Worm (Caenorhabditis elegans) whole organism, L4/young adult: Measurements from ENCODE around the gene aff-1.

Experiments
- W03F9.2 ChIP-seq: fragments of 150-350 bp; optimal IDR thresholded peaks from 2 replicates; lab custom pipeline; 2014; ENCODE audit warnings: missing biosample characterization, missing genetic modification characterization
- dao-5 ChIP-seq: sonication (generic microtip); optimal IDR thresholded peaks from 2 replicates; lab custom pipeline; 2016; ENCODE audit warnings: missing genotype, missing genetic modification characterization, moderate library complexity, missing compliant biosample characterization
- him-1 ChIP-seq: sonication (generic microtip); optimal IDR thresholded peaks from 2 replicates; lab custom pipeline; 2016; ENCODE audit warnings: missing genotype, missing genetic modification reagents, missing genetic modification characterization, missing compliant biosample characterization

Gene aff-1

DNA sequence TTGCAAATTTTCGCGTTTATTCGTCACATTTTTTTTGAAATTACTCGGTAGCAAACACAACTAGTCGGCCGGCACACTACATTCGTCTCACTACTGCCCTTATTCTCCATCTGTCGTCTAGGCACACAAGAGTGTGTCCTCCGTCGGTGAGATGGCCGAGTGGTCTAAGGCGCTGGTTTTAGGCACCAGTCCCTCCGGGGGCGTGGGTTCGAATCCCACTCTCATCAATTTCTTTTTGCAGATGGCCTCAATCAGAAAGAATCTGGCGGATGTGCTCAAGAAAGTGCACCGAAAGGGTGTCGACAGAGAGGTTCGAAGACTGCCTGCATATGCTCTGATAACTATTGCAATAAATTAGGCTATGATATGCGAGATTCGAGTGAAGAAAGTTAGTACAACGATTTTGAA is 10.5 kb downstream of the aff-1 start:
- TF ChIP-seq him-1, result peak; percentile 91
- TF ChIP-seq dao-5, result peak; percentile 24
- peak; percentile 14 for TF ChIP-seq W03F9.2 (tag; lab: Kevin White, UChicago)

DNA sequence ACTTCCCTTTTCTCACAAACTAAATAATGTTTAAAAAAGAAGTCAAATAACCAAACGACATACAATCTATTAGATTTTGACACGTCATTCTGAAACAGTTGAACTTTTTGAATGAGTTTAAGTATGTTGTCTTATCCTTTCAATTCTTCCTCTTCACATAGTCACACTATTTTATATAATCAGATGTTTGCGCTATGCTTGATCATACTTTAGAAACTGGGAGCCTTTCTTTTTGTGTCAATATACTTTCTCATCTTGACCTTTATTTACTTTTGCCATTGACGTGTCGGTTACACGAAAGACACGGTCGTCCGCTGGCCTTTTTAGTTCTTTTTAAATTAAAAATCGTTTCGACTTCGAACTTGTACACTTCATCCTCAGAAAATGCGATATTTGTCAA is 11.6 kb downstream of the aff-1 start, which contains the start of gene C04A2.15:
Gene C04A2.15 (plus strand): TSS at position 299 of the 400 bp plus-strand sequence.
- TF ChIP-seq dao-5, result no peak

DNA sequence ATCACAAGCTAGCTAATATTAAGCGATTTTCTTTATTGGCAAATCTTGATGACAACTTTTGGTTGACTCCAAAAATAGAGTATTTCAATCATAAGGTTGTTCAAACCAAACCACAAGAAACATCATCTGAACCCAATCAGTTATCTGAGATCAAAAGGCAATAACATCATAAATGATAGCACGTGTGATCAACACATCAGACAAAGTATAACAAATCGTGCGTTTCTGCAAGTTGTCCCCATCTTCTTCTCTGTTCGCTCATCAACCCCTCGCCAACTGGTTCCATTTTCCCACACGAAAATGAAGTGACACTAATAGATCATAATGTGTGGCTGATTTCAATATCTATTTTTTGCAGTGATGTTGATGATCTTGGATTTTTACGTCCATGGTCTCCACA is 14.2 kb downstream of the aff-1 start:
- TF ChIP-seq dao-5, result no peak
- no peak for TF ChIP-seq him-1
- no peak for TF ChIP-seq W03F9.2 (tag; lab: Kevin White, UChicago)

DNA sequence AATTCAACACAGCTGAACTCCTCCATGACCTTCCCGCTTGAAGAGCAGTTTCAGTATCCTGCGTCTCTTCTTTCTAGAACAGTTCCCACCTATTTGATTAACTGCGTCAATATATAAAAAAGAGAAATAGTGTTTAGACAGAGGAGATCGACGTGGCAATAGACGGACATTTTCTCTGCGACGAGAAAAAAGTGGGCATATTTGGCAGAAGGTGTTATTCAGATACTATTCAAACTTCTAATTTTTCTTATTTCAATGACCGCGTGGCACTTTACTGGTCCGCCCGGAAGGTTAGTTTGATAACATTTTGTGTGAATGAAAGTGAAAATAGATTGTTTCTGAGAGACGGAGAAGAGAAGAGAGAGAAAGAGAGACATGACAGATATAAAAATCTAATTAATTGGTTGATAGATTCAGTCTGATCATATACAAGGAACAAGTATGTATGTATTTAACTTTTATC is 15.6 kb downstream of the aff-1 start, which contains the start of gene tbc-6:
Gene tbc-6 (plus strand): TSS at position 208 of the 463 bp plus-strand sequence.
- TF ChIP-seq W03F9.2 (tag; lab: Kevin White, UChicago), result peak; percentile 61
- no peak for TF ChIP-seq dao-5

ce11 chrII:6846723-6847122 is 16.8 kb downstream of the aff-1 start:
- no peak for TF ChIP-seq him-1
- no peak for TF ChIP-seq dao-5
- no peak for TF ChIP-seq W03F9.2 (tag; lab: Kevin White, UChicago)

ce11 chrII:6845006-6845459 is 18.5 kb downstream of the aff-1 start:
- TF ChIP-seq W03F9.2 (tag; lab: Kevin White, UChicago), result no peak
- TF ChIP-seq him-1, result no peak
- no peak for TF ChIP-seq dao-5

DNA sequence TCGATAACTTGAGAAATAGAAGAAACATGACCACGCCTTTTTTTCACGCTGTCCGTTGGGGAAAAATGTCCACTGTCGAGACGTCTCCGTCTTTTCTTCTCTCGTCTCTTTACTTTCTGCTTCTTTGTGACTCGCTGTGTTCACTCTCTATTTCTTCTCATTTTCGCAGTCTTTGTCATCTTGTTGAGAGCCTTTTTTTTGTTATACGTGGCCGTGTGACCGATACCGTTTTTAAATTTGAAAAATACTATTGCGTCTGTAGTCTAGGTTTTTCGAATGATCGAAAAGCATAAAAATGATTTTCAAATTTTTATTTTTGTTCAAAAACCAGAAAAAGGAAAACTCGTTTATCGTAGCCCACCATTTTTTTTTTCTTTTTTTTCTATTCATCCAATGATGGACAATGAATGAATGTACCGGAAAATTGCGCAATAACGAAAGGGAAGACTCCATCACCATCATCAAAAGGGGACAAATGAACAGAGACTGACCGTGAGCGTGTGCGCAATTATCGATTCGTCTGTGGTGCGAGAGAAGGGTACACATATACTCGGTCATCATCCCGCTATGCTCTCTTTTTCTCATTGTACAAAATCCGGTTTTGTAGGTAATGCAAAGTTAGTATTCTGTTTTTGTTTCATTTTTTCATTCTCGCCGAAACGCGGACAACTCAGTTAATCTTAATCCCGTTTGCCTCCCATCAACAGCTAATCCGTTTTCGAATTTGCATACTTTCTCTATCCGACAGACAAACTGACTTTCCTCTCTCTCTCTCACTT is 19.1 kb downstream of the aff-1 start:
- TF ChIP-seq him-1 (no peak), dao-5 (no peak), W03F9.2 (tag; lab: Kevin White, UChicago) (no peak)

ce11 chrII:6843680-6844079 is 19.9 kb downstream of the aff-1 start:
- TF ChIP-seq dao-5 (no peak), him-1 (no peak), W03F9.2 (tag; lab: Kevin White, UChicago) (no peak)

ce11 chrII:6843211-6843610 is 20.3 kb downstream of the aff-1 start:
- no peak for TF ChIP-seq W03F9.2 (tag; lab: Kevin White, UChicago)
- no peak for TF ChIP-seq him-1
- TF ChIP-seq dao-5, result no peak

DNA sequence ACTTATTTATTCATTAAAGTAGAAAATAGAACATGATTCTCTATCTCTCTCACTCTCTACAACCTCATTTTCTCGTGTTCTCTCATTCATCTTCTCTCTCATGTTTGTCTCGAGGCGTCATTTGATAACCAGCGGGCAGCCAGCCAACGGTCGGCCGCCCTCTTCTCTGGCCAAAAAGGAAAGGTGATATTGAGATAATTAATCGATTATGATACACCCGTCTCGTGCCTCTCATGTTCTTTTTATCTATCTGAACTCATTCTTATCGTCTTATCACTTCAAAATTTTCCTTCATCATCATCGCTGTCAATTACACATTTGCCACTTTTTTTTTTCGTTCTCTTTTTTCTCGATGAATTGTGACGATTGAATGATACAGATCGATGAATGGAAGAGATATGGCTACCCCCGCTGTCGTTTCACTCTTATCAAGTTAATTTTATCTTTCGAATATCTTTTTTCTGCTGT is 20.9 kb downstream of the aff-1 start:
- TF ChIP-seq dao-5, result no peak
- no peak for TF ChIP-seq him-1
- no peak for TF ChIP-seq W03F9.2 (tag; lab: Kevin White, UChicago)

DNA sequence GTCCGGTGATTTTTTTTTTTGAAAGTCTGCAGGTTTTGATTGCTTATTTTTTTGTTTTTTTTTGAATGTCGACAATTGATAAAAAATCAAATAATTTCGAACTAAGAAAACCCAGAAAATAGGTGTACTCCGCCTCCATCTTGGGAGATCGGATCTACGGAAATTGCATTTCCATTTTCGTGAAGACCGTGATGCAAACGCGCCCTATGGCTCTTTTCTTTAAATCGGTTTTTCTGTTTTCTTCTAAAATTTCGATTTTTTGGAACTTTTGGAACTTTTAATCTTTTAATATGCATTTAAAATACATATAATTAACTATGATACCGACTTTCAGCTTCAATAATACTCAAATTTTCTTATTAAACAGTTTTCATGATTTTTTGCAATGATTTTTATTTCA is 21.5 kb downstream of the aff-1 start:
- TF ChIP-seq him-1 (no peak), dao-5 (no peak), W03F9.2 (tag; lab: Kevin White, UChicago) (no peak)

DNA sequence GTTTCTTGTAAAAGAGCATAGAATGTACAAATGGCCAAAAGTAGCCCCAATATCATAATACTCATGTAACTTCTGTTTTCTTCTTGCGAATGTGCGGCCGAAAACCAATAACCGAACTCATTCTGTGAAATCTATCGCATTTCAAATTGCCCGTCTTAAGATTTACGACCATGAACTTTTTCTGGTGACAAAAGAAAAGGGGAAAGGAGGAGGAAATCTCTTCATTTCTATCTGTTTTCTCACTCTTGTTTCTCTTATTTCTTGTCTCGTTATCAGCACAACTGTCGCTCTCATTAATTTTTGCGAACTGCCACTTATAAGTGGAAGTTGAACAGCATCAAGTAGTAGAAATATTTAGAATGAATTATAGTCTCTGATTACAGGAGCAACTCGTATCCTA is 22.4 kb downstream of the aff-1 start:
- TF ChIP-seq W03F9.2 (tag; lab: Kevin White, UChicago), result no peak
- TF ChIP-seq him-1, result no peak
- no peak for TF ChIP-seq dao-5

- TF ChIP-seq dao-5, result no peak
These were observed 22.9 kb downstream of the aff-1 start for ce11 chrII:6840663-6841062.

DNA sequence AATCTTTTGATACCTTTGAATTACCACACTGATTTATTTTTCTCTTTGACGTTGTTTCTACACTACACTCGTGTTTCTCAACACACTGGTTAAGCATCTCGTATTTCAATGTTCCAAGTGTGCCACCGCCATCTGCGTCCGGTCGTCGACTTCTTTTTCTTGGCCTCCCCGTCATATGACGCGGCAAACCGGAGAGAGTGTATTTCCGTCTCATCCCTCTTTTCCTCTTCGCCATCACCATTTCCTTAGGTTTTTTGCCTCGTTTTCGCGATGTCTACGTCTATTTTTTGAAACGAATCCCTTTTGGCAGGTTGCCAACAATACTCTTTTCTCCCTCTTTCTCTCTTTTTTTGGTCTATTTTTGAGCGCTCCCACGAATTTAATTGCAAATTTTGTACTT is 24.6 kb downstream of the aff-1 start:
- TF ChIP-seq dao-5, result no peak
- no peak for TF ChIP-seq him-1
- TF ChIP-seq W03F9.2 (tag; lab: Kevin White, UChicago), result no peak

ce11 chrII:6838270-6838878 is 25.2 kb downstream of the aff-1 start:
- TF ChIP-seq him-1 (peak; percentile 33), W03F9.2 (tag; lab: Kevin White, UChicago) (no peak), dao-5 (no peak)
